2 fruit fly cellular contexts compared by ENCODE assay signal in the genomic region with DNA sequence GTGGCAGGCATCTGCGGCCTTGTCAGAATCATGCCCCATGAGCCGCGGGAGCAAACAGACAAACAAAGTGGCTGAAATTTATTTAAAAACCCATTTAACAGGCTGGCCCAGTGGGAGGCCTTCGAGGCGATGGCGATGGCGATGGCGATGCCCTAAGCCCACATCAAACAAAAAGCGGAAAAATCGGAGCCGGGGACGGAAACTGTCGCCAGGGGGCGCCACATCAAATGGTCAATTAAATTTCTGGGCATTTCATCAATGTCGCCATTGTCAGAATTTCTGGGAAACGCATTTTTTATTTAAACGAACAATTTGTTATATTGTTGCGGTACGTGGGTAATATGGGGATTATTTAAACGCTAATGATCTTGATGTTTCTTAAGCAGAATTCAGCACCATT.
A peak's percentile ranks its signal among the peaks of the same experiment; 100 is the strongest.
TF ChIP-seq lines count a peak whose summit lies in the region.

No protein-coding gene starts in this region.

- TF ChIP-seq CTCF in S2 (optimal IDR thresholded peaks at IDR 0.05; lab: Kevin White, UChicago), result peak; percentile 61 to 66
- TF ChIP-seq CTCF in whole organism, embryonic (GFP tag; optimal IDR thresholded peaks at IDR 0.05; lab: Kevin White, UChicago), result peak; percentile 65

TF ChIP-seq in whole organism, embryonic, 481 proteins besides CTCF, POLR2A, EP300 and RAD21:
- TF ChIP-seq slbo (GFP tag; IDR thresholded peaks at IDR 0.05; lab: Robert Waterston, UW), result 0 out of 2 replicates have a peak, but pooled peaks have one; percentile 4
- no peak for TF ChIP-seq CrebB (tag; optimal IDR thresholded peaks at IDR 0.05; lab: Kevin White, UChicago)
- TF ChIP-seq Ets65A (GFP tag; lab: Kevin White, UChicago), result peak; percentile 3
